Worm (Caenorhabditis elegans): ENCODE data around the gene cyl-1.
A peak's percentile ranks its signal among the peaks of the same experiment; 100 is the strongest.

cyl-1 gene

ce11 chrV:11986078-11986869 lies 7.2 kb downstream of the cyl-1 start (continued):
- TF ChIP-seq arid-1 (GFP tag; conservative IDR thresholded peaks at IDR 0.05) (no peak), sdz-12 (GFP tag; optimal IDR thresholded peaks at IDR 0.05) (no peak), mdl-1 (tag; optimal IDR thresholded peaks at IDR 0.05) (no peak), gei-8 (GFP tag; optimal IDR thresholded peaks at IDR 0.05) (no peak), dmd-8 (GFP tag; IDR thresholded peaks at IDR 0.05) (no peak), vab-7 (GFP tag; IDR thresholded peaks at IDR 0.05) (no peak), egl-27 (tag; optimal IDR thresholded peaks at IDR 0.05) (no peak), hlh-30 (tag; optimal IDR thresholded peaks at IDR 0.05; ENCODE audit: insufficient read depth) (no peak), daf-12 (tag; optimal IDR thresholded peaks at IDR 0.05) (no peak), mxl-3 (GFP tag; optimal IDR thresholded peaks at IDR 0.05) (no peak), unc-39 (tag; optimal IDR thresholded peaks at IDR 0.05) (no peak), unc-62 (GFP tag; optimal IDR thresholded peaks at IDR 0.05 in 1 of 2) (no peak), unc-62 (tag; optimal IDR thresholded peaks at IDR 0.05) (no peak), pqm-1 (tag; optimal IDR thresholded peaks at IDR 0.05) (peak; percentile 61), cey-2 (tag; optimal IDR thresholded peaks at IDR 0.05; ENCODE audit: borderline replicate concordance, insufficient read depth) (no peak), ztf-7 (tag; optimal IDR thresholded peaks at IDR 0.05) (no peak), D1046.2 (GFP tag; IDR thresholded peaks at IDR 0.05) (no peak), duxl-1 (tag; optimal IDR thresholded peaks at IDR 0.05; ENCODE audit: poor library complexity) (no peak), lin-1 (GFP tag; IDR thresholded peaks at IDR 0.05) (no peak)

- no peak for TF ChIP-seq aly-2 (tag; optimal IDR thresholded peaks at IDR 0.05)
- TF ChIP-seq lin-39 (tag; optimal IDR thresholded peaks at IDR 0.05) = no peak
- no peak for TF ChIP-seq ama-1 (optimal IDR thresholded peaks at IDR 0.05)
- no peak for TF ChIP-seq ceh-82 (tag; optimal IDR thresholded peaks at IDR 0.05)
- TF ChIP-seq nhr-76 (tag; optimal IDR thresholded peaks at IDR 0.05) = no peak
- TF ChIP-seq dmd-6 (GFP tag; IDR thresholded peaks at IDR 0.05) = no peak
- TF ChIP-seq dve-1 (tag; optimal IDR thresholded peaks at IDR 0.05; ENCODE audit: insufficient read depth) = no peak
These were observed 8.1 kb downstream of the cyl-1 start, which contains the start of gene mans-2 for ce11 chrV:11985384-11985783. TSS of gene mans-2 (minus strand) at chrV:11985484.

- TF ChIP-seq zip-2 (tag; optimal IDR thresholded peaks at IDR 0.05) (no peak), nhr-102 (tag; optimal IDR thresholded peaks at IDR 0.05) (peak; percentile 18), dmd-6 (GFP tag; IDR thresholded peaks at IDR 0.05) (no peak), arid-1 (GFP tag; conservative IDR thresholded peaks at IDR 0.05) (no peak), T20F7.1 (GFP tag; optimal IDR thresholded peaks at IDR 0.05) (peak; percentile 3), egl-43 (GFP tag; IDR thresholded peaks at IDR 0.05) (no peak), mes-2 (tag; optimal IDR thresholded peaks at IDR 0.05; ENCODE audit: poor library complexity, severe bottlenecking) (peak; percentile 79), hif-1 (tag; optimal IDR thresholded peaks at IDR 0.05) (peak in 1 of 2 experiments; percentile 20), dve-1 (tag; optimal IDR thresholded peaks at IDR 0.05; ENCODE audit: insufficient read depth) (peak; percentile 43), daf-19 (GFP tag; conservative IDR thresholded peaks at IDR 0.05) (no peak), F44E2.7 (GFP tag; IDR thresholded peaks at IDR 0.05) (no peak), nhr-42 (GFP tag; IDR thresholded peaks at IDR 0.05) (no peak), nhr-77 (tag; optimal IDR thresholded peaks at IDR 0.05) (no peak), mep-1 (tag; optimal IDR thresholded peaks at IDR 0.05) (peak; percentile 40), lim-7 (GFP tag; IDR thresholded peaks at IDR 0.05) (no peak), ces-1 (GFP tag; optimal IDR thresholded peaks at IDR 0.05) (no peak), zfp-3 (GFP tag; conservative IDR thresholded peaks at IDR 0.05) (no peak), hmg-1.1 (GFP tag; IDR thresholded peaks at IDR 0.05) (peak; percentile 44; the same call in 1 of the 2 replicates), lin-1 (GFP tag; IDR thresholded peaks at IDR 0.05) (no peak), nhr-10 (tag; optimal IDR thresholded peaks at IDR 0.05) (no peak), hlh-30 (tag; optimal IDR thresholded peaks at IDR 0.05; ENCODE audit: insufficient read depth) (peak; percentile 82), unc-130 (GFP tag; optimal IDR thresholded peaks at IDR 0.05) (peak; percentile 5), F26F4.8 (GFP tag; conservative IDR thresholded peaks at IDR 0.05) (no peak), vab-7 (GFP tag; IDR thresholded peaks at IDR 0.05) (no peak), lsy-2 (tag; optimal IDR thresholded peaks at IDR 0.05) (peak in 1 of 2 experiments; percentile 80), jun-1 (tag; optimal IDR thresholded peaks at IDR 0.05) (no peak), ztf-7 (tag; optimal IDR thresholded peaks at IDR 0.05) (no peak), ceh-82 (tag; optimal IDR thresholded peaks at IDR 0.05) (no peak), nhr-28 (tag; optimal IDR thresholded peaks at IDR 0.05) (peak; percentile 14)
These were observed 11.2 kb downstream of the cyl-1 start, which contains the start of gene rpt-1 for ce11 chrV:11982309-11982708. TSS of gene rpt-1 (minus strand) at chrV:11982397.

Data from whole organism, L4 larva.